Fruit fly (Drosophila melanogaster): ENCODE results near the gene mRpL48.

dm6 chr2L:1704746-1705145 lies 5.5 kb upstream of the mRpL48 start, which contains the start of gene cpb:
- TF ChIP-seq CG8478 (optimal IDR thresholded peaks at IDR 0.05) = no peak
- no peak for TF ChIP-seq CTCF (optimal IDR thresholded peaks at IDR 0.05)

All from S2 (cell line).